Fruit fly (Drosophila melanogaster): Measurements from ENCODE around the gene SelT.
A peak's percentile ranks its signal among the peaks of the same experiment; 100 is the strongest.

SelT gene

dm6 chr2L:5001582-5001929, 9.2 kb upstream of the SelT start:
- no peak for TF ChIP-seq Eip93F (GFP tag; optimal IDR thresholded peaks at IDR 0.05)
- no peak for TF ChIP-seq CG6854 (GFP tag; optimal IDR thresholded peaks at IDR 0.05)
- peak; percentile 90 for TF ChIP-seq vri (GFP tag; optimal IDR thresholded peaks at IDR 0.05)
- TF ChIP-seq Sox15 (GFP tag; optimal IDR thresholded peaks at IDR 0.05) = no peak
- TF ChIP-seq Sox14 (GFP tag; optimal IDR thresholded peaks at IDR 0.05) = no peak
- no peak for TF ChIP-seq CG9139 (GFP tag; optimal IDR thresholded peaks at IDR 0.05)
- no peak for TF ChIP-seq OdsH (GFP tag; optimal IDR thresholded peaks at IDR 0.05)

dm6 chr2L:5002031-5002430, 8.7 kb upstream of the SelT start:
- peak; percentile 21 for TF ChIP-seq Eip78C (GFP tag)
- no peak for TF ChIP-seq net (GFP tag; optimal IDR thresholded peaks at IDR 0.05)
- no peak for TF ChIP-seq Sox102F (GFP tag; optimal IDR thresholded peaks at IDR 0.05)
- no peak for TF ChIP-seq Met (GFP tag; optimal IDR thresholded peaks at IDR 0.05)
- TF ChIP-seq ss (GFP tag; optimal IDR thresholded peaks at IDR 0.05) = no peak
- TF ChIP-seq svp (GFP tag) = peak; percentile 52

- TF ChIP-seq Lpt (GFP tag; optimal IDR thresholded peaks at IDR 0.05) (peak; percentile 43), fd85E (GFP tag; optimal IDR thresholded peaks at IDR 0.05) (no peak), acj6 (GFP tag; optimal IDR thresholded peaks at IDR 0.05) (peak; percentile 29), CG7368 (GFP tag; optimal IDR thresholded peaks at IDR 0.05) (no peak), dac (GFP tag; optimal IDR thresholded peaks at IDR 0.05) (peak; percentile 45), Met (GFP tag; optimal IDR thresholded peaks at IDR 0.05) (peak; percentile 17), CG3032 (tag; optimal IDR thresholded peaks at IDR 0.05) (no peak), Smox (GFP tag; optimal IDR thresholded peaks at IDR 0.05) (no peak), salr (GFP tag; optimal IDR thresholded peaks at IDR 0.05) (no peak), Hr4 (GFP tag; optimal IDR thresholded peaks at IDR 0.05) (peak; percentile 83), OdsH (GFP tag; optimal IDR thresholded peaks at IDR 0.05) (peak; percentile 54), CG15336 (GFP tag; IDR thresholded peaks at IDR 0.05) (peak; percentile 82), CG9139 (GFP tag; optimal IDR thresholded peaks at IDR 0.05) (no peak), Hr39 (GFP tag; optimal IDR thresholded peaks at IDR 0.05) (peak; percentile 39), CG16779 (tag; optimal IDR thresholded peaks at IDR 0.05) (no peak), CG34406 (GFP tag; optimal IDR thresholded peaks at IDR 0.05) (no peak), Sox14 (GFP tag; optimal IDR thresholded peaks at IDR 0.05) (peak; percentile 39), CG6792 (GFP tag; optimal IDR thresholded peaks at IDR 0.05) (peak; percentile 9), CG11902 (GFP tag; optimal IDR thresholded peaks at IDR 0.05) (no peak), fd59A (GFP tag; optimal IDR thresholded peaks at IDR 0.05) (no peak), CG11294 (GFP tag; IDR thresholded peaks at IDR 0.05) (peak; percentile 49; the same call in 1 of the 2 replicates), CG10631 (GFP tag; optimal IDR thresholded peaks at IDR 0.05) (peak; percentile 15), CG11762 (GFP tag; optimal IDR thresholded peaks at IDR 0.05; ENCODE audit: insufficient read depth) (no peak), achi (GFP tag; optimal IDR thresholded peaks at IDR 0.05) (peak; percentile 37), CG6276 (GFP tag; optimal IDR thresholded peaks at IDR 0.05) (peak; percentile 63), CG6854 (GFP tag; optimal IDR thresholded peaks at IDR 0.05) (no peak), CG8119 (GFP tag; IDR thresholded peaks at IDR 0.05) (peak; percentile 82), ss (GFP tag; optimal IDR thresholded peaks at IDR 0.05) (no peak), Sox102F (GFP tag; optimal IDR thresholded peaks at IDR 0.05) (no peak), svp (GFP tag) (peak; percentile 84), pdm3 (GFP tag; optimal IDR thresholded peaks at IDR 0.05) (peak; percentile 47), topi (GFP tag; optimal IDR thresholded peaks at IDR 0.05) (peak; percentile 2), CG32006 (GFP tag; optimal IDR thresholded peaks at IDR 0.05) (peak; percentile 81), Hr38 (GFP tag; optimal IDR thresholded peaks at IDR 0.05) (no peak), fkh (GFP tag; optimal IDR thresholded peaks at IDR 0.05) (no peak), spab (GFP tag; optimal IDR thresholded peaks at IDR 0.05) (no peak), Eip75B (GFP tag; optimal IDR thresholded peaks at IDR 0.05) (no peak), CG8319 (GFP tag; optimal IDR thresholded peaks at IDR 0.05) (no peak), CG4318 (GFP tag; optimal IDR thresholded peaks at IDR 0.05) (peak; percentile 67), eg (GFP tag; IDR thresholded peaks at IDR 0.05) (peak; percentile 83), vri (GFP tag; optimal IDR thresholded peaks at IDR 0.05) (peak; percentile 45), cyc (GFP tag; optimal IDR thresholded peaks at IDR 0.05) (peak; percentile 10), CG3919 (GFP tag; optimal IDR thresholded peaks at IDR 0.05) (peak; percentile 34)
Observed at dm6 chr2L:5002711-5003402, 7.9 kb upstream of the SelT start.

Measured in whole organism, prepupa.